Worm (Caenorhabditis elegans) whole organism, young adult: ENCODE data around the gene czw-1.

Experiments
- hlh-12 ChIP-seq: sonication (generic microtip); optimal IDR thresholded peaks from 2 replicates; lab custom pipeline; 2016; ENCODE audit warnings: missing genetic modification characterization, missing compliant biosample characterization
- lin-26 ChIP-seq: fragments of 200-800 bp; sonication (Bioruptor generic); IDR thresholded peaks from 2 replicates; pipeline ENCODE4 v1.3.6; 2022; ENCODE audit warnings: missing genetic modification reagents, missing genetic modification characterization, missing compliant biosample characterization
- lin-35 ChIP-seq, 3 experiments: fragments of 150-350 bp in 2 of 3; sonication (generic microtip) in 1 of 3; optimal IDR thresholded peaks; 2 replicates each; lab custom pipeline; 2014 to 2018; ENCODE audit warnings: missing biosample characterization in 3 of 3, missing genetic modification characterization in 3 of 3, missing genetic modification reagents in 3 of 3
- nhr-80 ChIP-seq: sonication (generic microtip); optimal IDR thresholded peaks from 2 replicates; lab custom pipeline; 2016; ENCODE audit warnings: missing genetic modification characterization, missing compliant biosample characterization
- pha-4 ChIP-seq: fragments of 150-350 bp; sonication (generic microtip); optimal IDR thresholded peaks from 2 replicates; lab custom pipeline; 2014; ENCODE audit warnings: missing biosample characterization, missing genetic modification reagents, missing genetic modification characterization
- rec-8 ChIP-seq, 2 experiments: sonication (generic microtip); optimal IDR thresholded peaks; 2 replicates each; lab custom pipeline; 2016; ENCODE audit warnings: mild to moderate bottlenecking in 2 of 2, missing genetic modification characterization in 2 of 2, missing genetic modification reagents in 2 of 2, missing genotype in 2 of 2, missing biosample characterization in 1 of 2, missing compliant biosample characterization in 1 of 2, moderate library complexity in 1 of 2
- unc-62 ChIP-seq: fragments of 150-350 bp; optimal IDR thresholded peaks from 2 replicates; lab custom pipeline; 2014; ENCODE audit warnings: missing biosample characterization, missing genetic modification reagents, missing genetic modification characterization

DNA sequence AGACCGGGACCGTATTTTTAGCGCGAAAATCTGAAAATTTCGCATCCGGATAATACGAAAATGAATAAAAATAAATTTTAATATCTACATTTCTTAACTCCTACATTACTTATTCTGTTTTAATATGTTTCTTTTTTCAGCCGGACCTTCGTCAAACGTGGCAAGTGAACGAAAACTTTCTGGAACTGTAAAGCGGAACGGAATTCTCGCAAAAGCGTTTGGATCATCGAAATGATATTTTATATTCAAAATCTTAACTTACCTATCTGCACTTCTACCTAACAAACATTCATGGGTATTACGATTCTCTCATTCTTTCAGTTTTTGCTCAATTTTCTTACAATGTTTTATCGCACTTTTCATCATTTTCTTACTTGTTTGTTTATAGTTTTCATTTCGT lies 40.0 kb downstream of the czw-1 start:
- TF ChIP-seq lin-26 (GFP tag; lab: Robert Waterston, UW) (no peak), unc-62 (no peak), hlh-12 (no peak), lin-35 (GFP tag; optimal IDR thresholded peaks at IDR 0.05; lab: Kevin White, UChicago) (no peak), rec-8 (tag; optimal IDR thresholded peaks at IDR 0.05; lab: Kevin White, UChicago) (no peak), pha-4 (no peak), nhr-80 (no peak)
